Fruit fly (Drosophila melanogaster): ENCODE results near the gene Npc2b.

The Npc2b gene

DNA sequence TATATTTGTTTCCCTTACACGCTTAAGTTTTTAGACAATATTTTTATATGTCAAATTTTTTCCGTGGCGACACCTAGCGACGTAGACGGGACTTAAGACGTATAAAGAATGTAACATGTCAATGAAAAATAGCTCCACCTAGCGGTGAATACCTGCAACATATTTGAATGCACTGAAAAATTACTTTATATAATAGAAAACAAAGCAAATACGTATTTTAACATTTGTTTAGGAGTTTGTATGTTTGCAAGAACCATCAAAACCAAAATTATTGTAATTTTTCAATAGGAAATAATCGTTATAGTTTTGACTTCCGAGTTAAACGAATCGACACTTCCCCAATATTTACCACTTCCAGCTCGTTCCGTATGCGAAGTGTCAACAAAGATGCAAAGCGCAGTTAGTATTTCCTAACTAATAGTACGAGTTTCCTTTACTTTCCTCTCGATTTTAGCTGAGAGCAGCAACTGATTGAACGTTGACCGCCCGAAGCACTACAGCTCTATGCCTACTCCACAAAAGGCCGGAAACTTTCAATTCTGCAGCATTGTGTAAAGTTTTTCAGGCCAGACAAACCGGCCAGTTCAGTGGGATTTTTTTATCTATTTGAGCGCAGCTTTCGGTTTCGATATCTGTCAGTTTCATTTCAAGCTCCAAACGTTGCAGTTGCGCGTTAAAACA, at the start of gene Npc2b:
Gene Npc2b (plus strand): TSS at position 631 of the 681 bp plus-strand sequence.
- TF ChIP-seq noc (tag; optimal IDR thresholded peaks at IDR 0.05): no peak

DNA sequence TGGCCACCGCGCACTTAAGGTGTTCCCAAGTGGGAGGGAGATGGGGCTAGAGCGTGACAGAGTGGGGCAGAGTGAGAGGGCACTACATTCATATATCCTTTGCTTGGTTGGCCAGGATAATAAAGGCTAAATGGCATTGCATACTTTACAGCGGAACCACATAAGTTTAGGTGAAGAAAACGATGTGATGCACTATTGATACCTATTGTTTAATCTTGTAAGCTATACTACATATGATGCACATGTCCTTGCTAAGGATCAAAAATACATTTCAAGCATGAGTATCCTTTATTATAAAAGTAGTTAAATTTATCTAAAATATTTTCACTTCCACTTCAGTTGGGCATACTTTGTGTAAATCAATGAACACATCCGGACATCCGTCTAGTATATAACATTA, 48.3 kb upstream of the Npc2b start:
- TF ChIP-seq noc (tag; optimal IDR thresholded peaks at IDR 0.05): no peak

DNA sequence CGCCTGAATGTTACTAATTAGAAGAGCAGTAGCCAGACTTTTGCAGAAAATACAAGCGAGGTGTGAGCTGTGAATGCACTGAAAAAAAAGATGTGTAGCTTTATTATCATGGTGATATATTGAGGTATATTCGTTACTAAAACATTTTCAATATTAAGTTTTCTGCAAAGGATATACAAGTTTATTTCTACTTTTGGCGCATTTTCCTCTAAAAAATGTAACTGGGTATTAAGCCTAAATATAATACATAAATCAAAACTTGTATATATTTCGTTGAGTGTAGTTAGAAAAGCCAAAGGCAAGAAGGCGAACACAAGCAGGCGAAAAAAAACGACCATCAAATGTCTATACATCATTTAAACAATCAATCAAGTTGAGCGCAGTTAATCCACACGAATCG, 47.7 kb upstream of the Npc2b start:
- no peak for TF ChIP-seq noc (tag; optimal IDR thresholded peaks at IDR 0.05)

DNA sequence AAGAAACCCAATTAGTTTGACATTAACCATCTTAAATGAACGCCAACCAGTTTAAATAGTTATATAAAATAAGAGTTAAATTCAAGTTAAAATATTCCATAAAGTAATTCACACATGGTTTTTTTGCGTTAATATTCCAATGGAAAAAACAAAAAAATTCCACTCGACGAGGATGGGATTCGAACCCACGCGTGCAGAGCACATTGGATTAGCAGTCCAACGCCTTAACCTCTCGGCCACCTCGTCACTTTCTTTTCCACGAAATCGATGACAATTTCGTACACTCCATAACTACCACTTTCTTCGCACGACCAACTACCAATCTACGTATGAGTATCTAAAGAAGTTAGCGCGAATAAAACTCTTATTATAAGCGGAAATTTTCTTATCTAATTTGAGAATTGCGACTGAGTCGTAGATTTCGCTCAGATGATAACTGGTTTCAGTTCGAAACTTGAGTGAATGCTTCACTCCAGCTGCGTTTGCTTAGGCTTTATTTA, 44.9 kb upstream of the Npc2b start:
- TF ChIP-seq noc (tag; optimal IDR thresholded peaks at IDR 0.05): no peak

DNA sequence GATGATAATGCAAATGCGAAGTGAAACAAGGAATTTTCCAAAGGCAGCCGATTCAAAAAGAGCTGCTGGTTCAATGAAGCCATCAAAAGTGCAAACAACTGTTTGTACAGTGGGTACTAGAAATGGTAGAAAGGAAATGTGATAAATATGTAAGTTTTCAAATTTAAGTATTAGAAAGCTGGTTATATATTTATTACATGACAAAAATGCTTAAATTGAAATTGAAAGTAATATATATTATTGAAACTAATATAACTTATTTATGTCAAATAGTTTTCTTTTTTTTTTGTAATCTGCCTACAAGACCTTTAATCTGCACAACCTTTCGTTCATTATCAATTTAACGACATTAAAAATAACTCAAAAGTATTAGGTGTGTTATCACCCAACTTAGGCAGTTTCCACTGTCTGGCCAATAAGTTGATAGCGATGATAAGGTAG, 40.6 kb upstream of the Npc2b start:
- TF ChIP-seq noc (tag; optimal IDR thresholded peaks at IDR 0.05): peak; percentile 91

DNA sequence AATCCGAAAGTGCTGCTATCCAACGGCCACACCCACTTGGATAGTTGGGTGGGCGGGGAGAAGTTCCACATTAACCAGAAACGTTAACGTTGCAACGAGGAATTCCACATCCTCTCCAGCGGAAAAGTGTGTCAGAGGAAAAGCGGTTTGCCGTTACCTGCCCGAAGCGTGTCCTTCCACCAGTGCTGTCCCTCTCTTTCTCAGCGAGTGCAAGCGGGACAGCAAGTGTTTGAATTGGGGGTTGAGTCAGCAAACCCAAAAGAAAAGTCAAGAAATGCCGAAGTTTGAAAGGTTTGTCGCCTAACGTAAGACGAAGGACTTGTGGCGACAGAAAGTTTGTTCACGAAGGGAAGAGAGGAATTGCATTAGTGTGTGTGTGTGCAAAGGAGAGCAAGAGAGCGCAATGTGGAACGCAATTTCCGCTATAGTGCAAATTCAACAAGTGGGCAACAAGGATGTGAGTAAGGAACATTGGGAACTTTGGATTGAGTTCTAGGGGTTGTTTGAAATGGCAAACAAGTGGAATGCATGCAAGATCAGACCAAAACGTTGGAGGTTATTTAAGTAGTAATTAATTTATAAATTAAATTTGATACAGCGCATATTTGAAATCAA, 38.7 kb upstream of the Npc2b start:
- no peak for TF ChIP-seq noc (tag; optimal IDR thresholded peaks at IDR 0.05)

DNA sequence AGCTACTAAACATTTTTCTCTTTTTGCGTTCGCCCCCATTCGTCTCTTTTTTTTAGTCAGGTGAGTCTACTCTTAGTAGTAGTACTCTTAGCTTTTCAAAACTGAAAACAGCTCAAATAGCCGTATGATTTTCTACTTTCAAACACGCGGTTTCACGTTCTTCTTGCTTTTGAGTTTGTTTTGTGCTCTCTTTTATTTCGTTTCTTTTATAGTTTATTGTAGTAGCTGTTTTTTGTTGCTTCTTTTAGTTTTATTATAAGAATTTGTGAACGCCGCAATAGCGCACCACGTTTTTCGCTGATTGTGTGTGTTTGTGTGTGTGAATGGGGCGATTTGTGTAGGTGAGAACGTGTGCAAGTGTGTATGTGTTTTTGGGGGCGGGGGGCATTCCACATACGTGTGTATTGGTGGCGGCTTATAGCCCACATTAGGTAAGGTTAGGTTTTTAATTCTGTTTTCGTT, 37.9 kb upstream of the Npc2b start:
- peak; percentile 74 for TF ChIP-seq noc (tag; optimal IDR thresholded peaks at IDR 0.05)

DNA sequence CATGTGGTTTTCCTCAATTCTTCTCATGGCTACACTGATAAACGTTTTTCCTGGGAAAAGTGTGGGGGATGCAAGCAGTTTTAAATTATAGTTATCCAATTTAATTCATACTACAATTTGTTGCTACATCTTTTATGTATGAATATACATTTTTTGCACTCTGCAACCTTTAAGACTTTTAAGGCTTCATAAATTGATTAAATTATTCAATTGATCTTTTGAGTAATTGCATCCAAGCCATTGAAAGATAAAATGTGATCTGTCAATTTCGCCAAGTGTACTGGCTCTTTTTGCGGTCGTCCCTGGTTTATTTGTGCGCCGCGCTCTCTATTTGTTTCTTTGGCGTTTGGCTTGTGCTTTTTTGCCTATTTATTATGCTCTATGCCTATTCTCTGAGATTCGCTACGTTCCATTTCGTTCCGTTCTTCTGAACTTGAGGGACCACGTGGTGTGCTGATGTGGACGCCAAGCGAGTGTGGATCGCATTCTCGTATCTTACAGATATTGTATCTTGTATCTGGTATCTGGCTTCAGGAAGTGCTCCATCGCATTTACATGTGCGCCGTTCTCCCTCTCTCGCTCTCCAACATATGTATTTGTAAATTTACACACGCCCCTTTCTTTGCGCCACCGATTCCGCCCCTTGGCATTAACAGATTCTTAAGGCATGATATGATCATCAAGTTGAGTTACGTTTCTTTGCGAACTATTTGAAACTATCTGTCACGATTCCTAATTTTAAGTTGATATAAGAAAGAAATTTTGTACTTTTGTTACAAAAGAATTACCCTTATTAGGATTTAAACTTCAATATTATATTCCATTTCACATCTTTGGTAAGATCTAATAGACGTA, 36.9 kb upstream of the Npc2b start:
- TF ChIP-seq noc (tag; optimal IDR thresholded peaks at IDR 0.05): peak; percentile 84

DNA sequence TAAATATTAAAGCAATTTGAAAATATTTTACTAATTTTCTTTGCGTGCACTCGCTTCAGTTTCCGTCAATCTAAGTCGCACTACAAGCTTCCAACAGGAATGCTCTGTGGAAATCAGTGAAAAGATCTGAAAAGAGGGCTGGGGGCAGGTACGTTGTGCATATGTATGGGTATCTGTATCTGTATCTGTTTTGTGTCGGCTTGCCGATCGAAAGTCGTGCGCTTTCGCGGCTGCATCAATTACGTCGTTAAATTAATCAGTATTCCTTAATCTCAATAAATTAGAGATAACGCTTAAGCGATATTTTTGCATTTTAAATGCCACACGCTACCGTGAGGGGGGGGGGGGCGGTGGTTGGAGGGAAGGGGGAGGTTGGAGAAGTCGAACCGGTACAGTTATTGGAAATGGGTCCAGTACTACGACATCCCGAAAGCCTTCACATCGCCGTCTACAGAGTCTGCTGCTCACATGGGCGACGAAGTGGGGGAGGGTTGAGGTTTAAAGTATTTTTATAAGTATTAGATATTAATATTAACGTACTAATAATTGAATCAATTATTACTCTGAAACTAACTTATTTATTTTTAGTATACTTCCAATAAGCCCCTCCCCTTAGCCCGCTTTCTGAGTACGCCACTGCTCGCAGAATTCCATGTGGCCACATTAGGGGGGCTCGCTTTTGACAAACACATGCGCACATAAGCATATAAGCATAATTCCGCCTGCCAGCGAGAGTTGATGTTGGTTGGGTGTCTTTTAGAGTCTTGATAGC, 36.1 kb upstream of the Npc2b start:
- peak; percentile 98 for TF ChIP-seq noc (tag; optimal IDR thresholded peaks at IDR 0.05)

DNA sequence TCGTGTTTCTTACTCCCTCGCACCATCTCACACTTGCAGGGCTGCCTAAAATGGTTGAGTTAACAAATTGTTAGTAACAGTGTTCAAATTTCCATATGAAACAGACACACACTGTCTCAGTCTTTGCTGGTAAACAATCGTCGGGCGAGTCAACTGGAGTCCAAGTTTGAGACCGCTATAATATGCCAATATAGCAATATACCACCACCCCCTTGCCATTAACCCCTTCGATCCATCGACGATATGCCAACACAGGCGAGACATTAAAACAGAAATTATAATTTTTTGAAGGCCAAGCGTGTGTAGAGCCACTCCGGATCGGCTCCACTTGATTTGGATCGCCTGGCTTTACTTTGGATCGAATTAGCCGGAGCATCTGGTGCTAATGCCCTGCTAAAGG, 35.2 kb upstream of the Npc2b start:
- no peak for TF ChIP-seq noc (tag; optimal IDR thresholded peaks at IDR 0.05)

DNA sequence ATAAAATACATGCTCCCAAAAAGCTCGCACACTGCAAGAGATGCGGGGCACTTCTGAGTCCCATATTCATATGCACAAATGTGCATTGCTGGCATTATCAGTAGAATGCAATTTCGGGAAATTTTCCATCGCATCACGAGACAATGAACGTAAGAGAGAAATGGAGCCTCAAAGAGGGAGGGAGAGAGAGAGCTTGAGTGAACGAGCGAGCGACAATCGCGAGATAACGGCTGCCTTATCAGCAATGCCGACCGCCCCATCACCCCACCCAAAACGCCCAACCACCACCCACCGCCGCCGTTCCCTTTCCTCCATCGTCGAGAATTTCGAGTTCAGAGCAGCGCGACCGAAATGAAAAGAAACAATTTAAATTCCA, 33.4 kb upstream of the Npc2b start:
- TF ChIP-seq noc (tag; optimal IDR thresholded peaks at IDR 0.05): no peak

DNA sequence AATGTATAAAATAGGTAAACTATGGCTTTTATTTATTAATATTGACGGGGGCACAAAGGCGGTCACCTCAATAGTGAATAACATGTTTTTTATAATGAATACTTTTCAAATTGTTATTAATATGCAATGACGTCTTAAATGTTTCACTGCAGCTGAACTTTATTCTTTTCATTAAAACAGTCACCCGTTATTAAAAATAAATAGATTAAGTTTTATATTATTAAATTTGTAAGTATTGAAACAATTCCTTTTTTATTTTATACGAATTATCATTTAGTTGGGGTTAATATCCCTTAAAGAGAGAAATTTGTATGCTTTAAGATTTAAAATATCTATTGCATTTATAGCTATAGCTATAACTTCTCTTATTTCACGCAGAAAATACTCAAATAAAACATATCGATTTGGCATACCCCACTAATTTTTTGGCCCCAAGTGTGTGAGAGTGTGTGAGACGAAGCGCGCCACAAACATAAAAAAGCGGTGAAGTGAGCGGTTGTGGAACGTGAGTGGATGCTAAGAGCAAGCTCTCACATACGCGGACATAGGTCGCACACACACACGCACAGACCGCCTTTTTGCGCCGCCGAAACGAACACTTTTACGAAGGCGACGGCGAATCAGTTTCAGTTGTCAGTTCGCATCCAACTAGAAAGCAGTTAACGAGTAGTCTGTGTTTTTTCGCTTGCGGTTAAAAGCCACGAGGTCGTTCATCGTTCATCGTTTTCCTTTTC, 32.8 kb upstream of the Npc2b start, which contains the start of gene foxo:
Gene foxo (plus strand): TSS at position 626 of the 734 bp plus-strand sequence.
- TF ChIP-seq noc (tag; optimal IDR thresholded peaks at IDR 0.05): peak; percentile 94

DNA sequence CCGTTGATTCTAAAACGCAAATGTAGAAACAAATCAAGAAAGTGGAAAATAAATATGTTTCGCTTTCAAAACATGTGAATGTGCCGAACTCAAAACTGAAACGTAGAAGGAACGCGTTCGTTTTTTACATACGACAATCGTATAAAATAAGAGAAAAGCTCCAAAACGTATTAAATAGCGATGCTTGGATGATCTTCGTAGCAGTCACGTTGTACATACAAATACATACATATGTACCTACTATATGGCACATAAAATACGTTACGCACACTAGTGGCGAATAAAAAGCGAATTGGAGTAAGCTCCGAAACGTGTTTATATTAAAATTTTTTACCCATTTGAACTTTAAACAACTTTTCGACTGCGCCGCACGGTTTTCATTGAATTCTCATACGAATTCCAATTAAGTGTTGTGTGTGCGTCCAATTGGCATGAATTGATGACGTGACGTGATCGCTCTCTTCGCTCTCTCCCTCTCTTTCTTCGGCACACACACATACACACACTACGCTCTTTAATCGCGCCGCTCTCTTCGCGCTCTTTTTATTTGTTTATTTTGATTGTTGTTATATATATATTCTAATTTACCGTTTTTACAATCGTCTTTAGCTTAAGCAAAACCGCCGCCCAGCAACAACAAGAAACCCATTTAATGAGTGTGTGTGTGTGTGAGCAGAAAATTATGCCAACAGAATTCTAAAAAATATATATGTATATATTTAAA, 32.0 kb upstream of the Npc2b start:
- no peak for TF ChIP-seq noc (tag; optimal IDR thresholded peaks at IDR 0.05)
